Fruit fly (Drosophila melanogaster) whole organism, adult: ENCODE results near the gene CG8043.
A peak's percentile ranks its signal among the peaks of the same experiment; 100 is the strongest.

Experiments
- CG11617 ChIP-seq: fragments of 200-800 bp; sonication (Bioruptor generic); optimal IDR thresholded peaks from 2 replicates; lab custom pipeline; 2017; ENCODE audit warnings: mild to moderate bottlenecking, missing biosample characterization, missing genetic modification reagents, missing genetic modification characterization
- CG12768 ChIP-seq: fragments of 200-800 bp; sonication (Bioruptor generic); optimal IDR thresholded peaks from 2 replicates; lab custom pipeline; 2017; ENCODE audit warnings: missing biosample characterization, missing genetic modification characterization, mild to moderate bottlenecking, moderate library complexity, missing genetic modification reagents
- CG14711 ChIP-seq: fragments of 200-800 bp; sonication (Bioruptor generic); optimal IDR thresholded peaks from 2 replicates; lab custom pipeline; 2018; ENCODE audit warnings: missing biosample characterization, mild to moderate bottlenecking, missing genetic modification characterization, moderate library complexity
- CG1620 ChIP-seq: fragments of 200-800 bp; sonication (Bioruptor generic); optimal IDR thresholded peaks from 2 replicates; lab custom pipeline; 2016; ENCODE audit warnings: missing biosample characterization, missing genetic modification characterization
- CG33017 ChIP-seq: fragments of 200-800 bp; sonication (Bioruptor generic); optimal IDR thresholded peaks from 2 replicates; lab custom pipeline; 2018; ENCODE audit warnings: missing biosample characterization, mild to moderate bottlenecking, missing genetic modification characterization, moderate library complexity
- CG5204 ChIP-seq: fragments of 200-800 bp; sonication (Bioruptor generic); optimal IDR thresholded peaks from 2 replicates; lab custom pipeline; 2016; ENCODE audit warnings: missing biosample characterization, missing genetic modification characterization
- CG7045 ChIP-seq: fragments of 200-800 bp; sonication (Bioruptor generic); optimal IDR thresholded peaks from 2 replicates; lab custom pipeline; 2017; ENCODE audit warnings: missing biosample characterization, mild to moderate bottlenecking, missing genetic modification characterization
- CG7101 ChIP-seq: fragments of 200-800 bp; sonication (Bioruptor generic); optimal IDR thresholded peaks from 2 replicates; lab custom pipeline; 2018; ENCODE audit warnings: missing biosample characterization, mild to moderate bottlenecking, missing genetic modification characterization, moderate library complexity
- Clk ChIP-seq: fragments of 200-800 bp; sonication (Bioruptor generic); optimal IDR thresholded peaks from 2 replicates; lab custom pipeline; 2017; ENCODE audit warnings: missing biosample characterization, missing genetic modification characterization
- Crg-1 ChIP-seq: fragments of 200-800 bp; sonication (Bioruptor generic); optimal IDR thresholded peaks from 2 replicates; lab custom pipeline; 2016; ENCODE audit warnings: missing biosample characterization, missing genetic modification characterization
- Hr96 ChIP-seq: fragments of 200-800 bp; sonication (Bioruptor generic); optimal IDR thresholded peaks from 2 replicates; lab custom pipeline; 2016; ENCODE audit warnings: missing biosample characterization, missing genetic modification characterization
- Mnt ChIP-seq: fragments of 200-800 bp; sonication (Bioruptor generic); optimal IDR thresholded peaks from 2 replicates; lab custom pipeline; 2016; ENCODE audit warnings: missing biosample characterization, mild to moderate bottlenecking, missing genetic modification characterization
- bab1 ChIP-seq: fragments of 200-800 bp; sonication (Bioruptor generic); optimal IDR thresholded peaks from 3 replicates; lab custom pipeline; 2019; ENCODE audit warnings: missing biosample characterization, mild to moderate bottlenecking, missing genetic modification characterization, moderate library complexity
- cic ChIP-seq: fragments of 200-800 bp; sonication (Bioruptor generic); optimal IDR thresholded peaks from 2 replicates; lab custom pipeline; 2017; ENCODE audit warnings: missing biosample characterization, mild to moderate bottlenecking, missing genetic modification characterization, moderate library complexity
- cnc ChIP-seq, 2 experiments: fragments of >200 bp; optimal IDR thresholded peaks; 2 replicates each; lab custom pipeline; 2017
- kay ChIP-seq: fragments of 200-800 bp; sonication (Bioruptor generic); peaks from one replicate; lab custom pipeline; 2016; ENCODE audit warnings: missing biosample characterization, missing genetic modification characterization, borderline replicate concordance
- ovo ChIP-seq: fragments of 200-800 bp; sonication (Bioruptor generic); optimal IDR thresholded peaks from 2 replicates; lab custom pipeline; 2016; ENCODE audit warnings: missing biosample characterization, missing genetic modification characterization
- pad ChIP-seq: fragments of 200-800 bp; sonication (Bioruptor generic); optimal IDR thresholded peaks from 3 replicates; lab custom pipeline; 2017; ENCODE audit warnings: missing biosample characterization, missing genetic modification characterization, mild to moderate bottlenecking, moderate library complexity, missing genetic modification reagents
- tj ChIP-seq: fragments of 200-800 bp; sonication (Bioruptor generic); optimal IDR thresholded peaks from 3 replicates; lab custom pipeline; 2017; ENCODE audit warnings: missing biosample characterization, mild to moderate bottlenecking, missing genetic modification characterization, moderate library complexity
- toe ChIP-seq: fragments of 200-800 bp; sonication (Bioruptor generic); optimal IDR thresholded peaks from 2 replicates; lab custom pipeline; 2016; ENCODE audit warnings: missing biosample characterization, missing genetic modification characterization

CG8043 gene

DNA sequence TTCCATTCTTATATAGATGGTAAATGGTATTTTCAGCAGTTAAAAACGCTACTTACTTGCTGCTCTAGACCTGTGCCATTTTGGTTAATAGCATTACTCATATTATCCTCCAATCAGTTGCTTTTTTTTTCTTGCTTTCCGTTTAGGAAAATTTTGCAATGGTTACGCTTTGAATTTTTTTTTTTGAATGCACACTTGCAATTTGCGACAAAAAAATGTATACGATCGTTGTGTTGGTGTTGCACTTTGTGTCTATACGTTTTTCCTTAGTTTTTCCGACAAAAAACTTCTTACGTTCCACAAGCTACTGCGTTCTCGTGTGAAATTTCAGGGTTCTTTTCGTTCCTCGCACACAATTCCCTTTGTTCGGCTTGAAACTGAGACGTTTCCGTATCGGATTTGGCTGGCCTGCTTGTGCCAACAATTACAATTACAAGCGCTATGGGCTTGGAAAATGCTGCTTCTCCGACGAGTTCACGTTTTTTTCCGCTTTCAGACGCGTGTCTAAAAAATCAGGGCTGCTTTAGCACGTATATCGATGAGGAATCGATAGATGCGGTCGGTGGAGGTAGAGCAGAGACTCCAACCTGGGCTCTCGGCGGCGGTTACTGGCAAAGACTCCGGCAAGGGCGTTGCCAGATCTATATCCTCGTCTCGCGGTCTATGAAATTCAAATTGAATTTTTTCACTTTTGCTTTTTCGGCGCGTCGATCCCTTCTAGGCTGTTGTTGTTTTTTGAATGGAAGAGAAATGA lies 16.6 kb upstream of the CG8043 start:
- TF ChIP-seq cnc (optimal IDR thresholded peaks at IDR 0.05; lab: Kevin White, UChicago) (no peak), ovo (peak; percentile 22), Hr96 (GFP tag; lab: Kevin White, UChicago) (no peak), CG7045 (peak; percentile 30), toe (GFP tag; lab: Kevin White, UChicago) (no peak), cic (GFP tag; lab: Kevin White, UChicago) (peak; percentile 63), bab1 (peak; percentile 78), Mnt (peak; percentile 95), CG1620 (GFP tag; lab: Kevin White, UChicago) (peak; percentile 63), CG5204 (GFP tag; lab: Kevin White, UChicago) (no peak), CG11617 (GFP tag; lab: Kevin White, UChicago) (peak; percentile 40), tj (peak; percentile 4), CG14711 (tag; lab: Kevin White, UChicago) (peak; percentile 45), pad (peak; percentile 33), CG7101 (tag; lab: Kevin White, UChicago) (peak; percentile 71), CG33017 (tag; lab: Kevin White, UChicago) (peak; percentile 36), Crg-1 (GFP tag; lab: Kevin White, UChicago) (peak; percentile 29)

DNA sequence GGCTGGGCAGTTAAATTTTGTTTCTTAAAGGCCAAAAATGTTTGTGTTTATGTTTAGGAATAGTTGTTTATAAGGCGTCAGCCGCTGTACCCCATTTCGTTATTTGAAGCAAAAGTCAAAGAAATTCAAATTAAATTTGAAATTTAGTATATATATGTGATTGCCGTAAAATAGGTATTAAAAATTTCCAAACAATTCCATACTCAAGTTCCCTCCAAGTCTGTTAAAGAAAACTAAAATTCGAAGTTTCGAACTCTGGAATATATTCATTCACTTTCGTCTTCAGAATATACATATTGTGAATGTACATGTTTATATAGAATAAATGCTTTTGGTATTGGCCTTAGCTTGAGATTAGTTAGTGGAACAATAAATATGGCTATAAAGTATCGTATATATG lies 16.1 kb upstream of the CG8043 start, which contains the start of gene bel:
Gene bel, minus strand, starts transcription at position 101 of the 400 bp plus-strand sequence.
- TF ChIP-seq cnc (optimal IDR thresholded peaks at IDR 0.05; lab: Kevin White, UChicago), result no peak
- no peak for TF ChIP-seq CG7101 (tag; lab: Kevin White, UChicago)
- no peak for TF ChIP-seq tj
- peak; percentile 61 for TF ChIP-seq kay (GFP tag; lab: Kevin White, UChicago)
- no peak for TF ChIP-seq toe (GFP tag; lab: Kevin White, UChicago)
- no peak for TF ChIP-seq ovo
- no peak for TF ChIP-seq Crg-1 (GFP tag; lab: Kevin White, UChicago)

DNA sequence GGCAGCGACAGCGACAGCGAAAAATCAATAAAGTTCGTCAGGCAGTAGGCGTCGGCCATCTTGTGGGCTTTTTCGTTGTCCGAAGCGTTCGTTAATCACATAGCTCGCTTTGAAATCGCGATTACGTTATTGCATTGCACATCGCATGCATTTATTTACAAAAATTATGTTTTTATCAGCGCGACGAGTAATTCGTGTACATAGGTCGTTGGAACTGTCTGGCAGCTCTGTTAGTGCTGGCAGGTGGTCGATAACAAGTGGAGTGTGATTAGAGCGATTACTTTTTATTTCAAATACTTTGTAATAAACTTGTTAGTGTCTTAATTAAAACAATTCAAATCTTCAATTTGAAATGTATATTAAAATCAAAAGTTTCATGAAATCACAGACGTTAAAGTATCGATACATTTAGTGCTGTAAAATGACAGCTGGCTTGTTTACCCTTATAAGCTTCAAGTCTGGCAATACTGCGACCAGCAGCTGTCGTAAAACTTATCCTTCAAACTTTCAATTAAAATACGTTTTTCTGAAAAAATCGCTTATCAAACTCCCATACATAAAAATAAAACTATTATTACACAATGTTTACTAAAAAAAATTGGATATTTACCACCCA lies 12.9 kb upstream of the CG8043 start, which contains the start of gene CG8032:
Gene CG8032, plus strand, starts transcription at position 448 of the 616 bp plus-strand sequence.
- TF ChIP-seq CG14711 (tag; lab: Kevin White, UChicago) (peak; percentile 53), cic (GFP tag; lab: Kevin White, UChicago) (peak; percentile 45), kay (GFP tag; lab: Kevin White, UChicago) (peak; percentile 96), toe (GFP tag; lab: Kevin White, UChicago) (peak; percentile 63), Mnt (peak; percentile 58), bab1 (peak; percentile 12), pad (peak; percentile 44), tj (peak; percentile 25), ovo (peak; percentile 48), CG5204 (GFP tag; lab: Kevin White, UChicago) (no peak), CG7045 (peak; percentile 47), Hr96 (GFP tag; lab: Kevin White, UChicago) (peak; percentile 70), CG11617 (GFP tag; lab: Kevin White, UChicago) (peak; percentile 67), Crg-1 (GFP tag; lab: Kevin White, UChicago) (peak; percentile 59), CG12768 (peak; percentile 25), CG1620 (GFP tag; lab: Kevin White, UChicago) (peak; percentile 69), Clk (no peak), cnc (optimal IDR thresholded peaks at IDR 0.05; lab: Kevin White, UChicago) (no peak), CG7101 (tag; lab: Kevin White, UChicago) (peak; percentile 65), CG33017 (tag; lab: Kevin White, UChicago) (no peak)

dm6 chr3R:8664699-8665340 lies 11.9 kb upstream of the CG8043 start:
- TF ChIP-seq CG7101 (tag; lab: Kevin White, UChicago) (no peak), ovo (no peak), CG33017 (tag; lab: Kevin White, UChicago) (no peak), Clk (no peak), Crg-1 (GFP tag; lab: Kevin White, UChicago) (no peak), kay (GFP tag; lab: Kevin White, UChicago) (no peak), pad (no peak), cic (GFP tag; lab: Kevin White, UChicago) (no peak), Mnt (no peak), CG12768 (no peak), CG14711 (tag; lab: Kevin White, UChicago) (no peak), CG1620 (GFP tag; lab: Kevin White, UChicago) (no peak), Hr96 (GFP tag; lab: Kevin White, UChicago) (no peak)

DNA sequence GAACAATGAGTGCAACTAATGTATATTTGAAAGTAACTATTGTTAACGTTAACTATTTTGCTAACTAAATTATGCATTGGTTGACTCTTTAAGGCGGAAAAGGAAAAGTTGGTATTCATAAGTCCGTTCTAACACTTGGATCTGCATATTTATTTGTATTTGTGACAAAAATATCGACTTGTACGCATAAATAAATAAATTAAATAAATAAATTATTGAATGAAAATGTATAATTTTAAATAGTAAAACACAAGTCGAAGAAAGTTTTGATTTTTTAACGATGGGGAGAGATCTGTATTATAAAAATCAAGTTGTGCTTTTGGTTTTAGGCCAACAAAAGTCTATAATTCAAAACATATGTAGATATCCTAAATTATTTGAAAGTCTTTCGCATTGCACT lies 9.1 kb upstream of the CG8043 start, which contains the start of gene CG8036:
Gene CG8036, plus strand, starts transcription at position 301 of the 400 bp plus-strand sequence.
- TF ChIP-seq bab1 (no peak), CG14711 (tag; lab: Kevin White, UChicago) (no peak), toe (GFP tag; lab: Kevin White, UChicago) (no peak), CG7101 (tag; lab: Kevin White, UChicago) (no peak), CG7045 (no peak), ovo (no peak), Hr96 (GFP tag; lab: Kevin White, UChicago) (no peak), kay (GFP tag; lab: Kevin White, UChicago) (no peak)
